Worm (Caenorhabditis elegans): ENCODE results near the gene C05D10.4.

The C05D10.4 gene

ce11 chrIII:6078917-6079316 is 23.7 kb downstream of the C05D10.4 start:
- TF ChIP-seq fkh-6 (tag; optimal IDR thresholded peaks at IDR 0.05), result no peak
- no peak for TF ChIP-seq pqm-1 (tag; optimal IDR thresholded peaks at IDR 0.05)
- TF ChIP-seq ref-2 (tag; optimal IDR thresholded peaks at IDR 0.05), result peak; percentile 27
- peak; percentile 29 for TF ChIP-seq unc-55 (GFP tag; optimal IDR thresholded peaks at IDR 0.05)
- TF ChIP-seq ceh-18 (tag; optimal IDR thresholded peaks at IDR 0.05), result peak; percentile 10
- peak; percentile 33 for TF ChIP-seq ceh-31 (tag; optimal IDR thresholded peaks at IDR 0.05)
- TF ChIP-seq unc-42 (tag; optimal IDR thresholded peaks at IDR 0.05), result peak; percentile 30
- no peak for TF ChIP-seq ahr-1 (tag; optimal IDR thresholded peaks at IDR 0.05)
- TF ChIP-seq hlh-8 (tag; optimal IDR thresholded peaks at IDR 0.05), result peak; percentile 28
- TF ChIP-seq tbx-2 (tag; optimal IDR thresholded peaks at IDR 0.05), result peak; percentile 15
- TF ChIP-seq ceh-34 (tag; optimal IDR thresholded peaks at IDR 0.05), result peak; percentile 5
- peak; percentile 36 for TF ChIP-seq nfya-1 (tag; optimal IDR thresholded peaks at IDR 0.05)

DNA sequence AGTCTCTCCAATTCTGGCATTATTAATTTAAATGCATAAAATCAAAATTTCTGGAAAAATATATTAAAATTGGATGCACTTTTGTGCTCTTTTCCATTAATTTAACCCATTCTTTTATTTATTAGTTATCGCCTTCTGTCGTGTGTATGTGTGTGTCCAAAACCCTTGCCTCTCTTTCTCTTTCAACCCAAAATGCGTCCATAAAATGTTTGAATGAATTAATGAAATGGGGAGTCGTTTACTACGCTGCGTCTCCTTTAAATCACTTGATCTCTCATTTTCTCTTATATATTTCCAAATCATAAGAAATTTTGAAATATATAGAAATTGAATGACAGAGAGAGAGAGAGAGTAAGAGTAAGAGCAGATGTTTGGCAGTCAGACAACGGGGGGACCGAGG is 24.7 kb downstream of the C05D10.4 start:
- TF ChIP-seq K09A11.1 (tag; optimal IDR thresholded peaks at IDR 0.05; ENCODE audit: insufficient read depth), result no peak
- no peak for TF ChIP-seq npax-4 (tag; optimal IDR thresholded peaks at IDR 0.05)
- no peak for TF ChIP-seq ama-1 (optimal IDR thresholded peaks at IDR 0.05)
- peak; percentile 75 for TF ChIP-seq ceh-14 (tag; optimal IDR thresholded peaks at IDR 0.05)
- peak; percentile 43 for TF ChIP-seq unc-86 (tag; optimal IDR thresholded peaks at IDR 0.05)
- no peak for TF ChIP-seq madf-2 (tag; optimal IDR thresholded peaks at IDR 0.05)
- TF ChIP-seq F13H6.1 (tag; optimal IDR thresholded peaks at IDR 0.05), result no peak
- no peak for TF ChIP-seq odd-2 (tag; optimal IDR thresholded peaks at IDR 0.05)
- TF ChIP-seq unc-55 (GFP tag; optimal IDR thresholded peaks at IDR 0.05), result peak; percentile 14
- TF ChIP-seq K02D7.2 (tag; optimal IDR thresholded peaks at IDR 0.05), result no peak
- peak; percentile 47 for TF ChIP-seq unc-42 (tag; optimal IDR thresholded peaks at IDR 0.05)
- no peak for TF ChIP-seq elt-2 (tag; optimal IDR thresholded peaks at IDR 0.05)

ce11 chrIII:6073673-6074331 is 28.9 kb downstream of the C05D10.4 start:
- no peak for TF ChIP-seq lim-6 (tag; optimal IDR thresholded peaks at IDR 0.05)
- peak; percentile 60 for TF ChIP-seq unc-42 (tag; optimal IDR thresholded peaks at IDR 0.05)

DNA sequence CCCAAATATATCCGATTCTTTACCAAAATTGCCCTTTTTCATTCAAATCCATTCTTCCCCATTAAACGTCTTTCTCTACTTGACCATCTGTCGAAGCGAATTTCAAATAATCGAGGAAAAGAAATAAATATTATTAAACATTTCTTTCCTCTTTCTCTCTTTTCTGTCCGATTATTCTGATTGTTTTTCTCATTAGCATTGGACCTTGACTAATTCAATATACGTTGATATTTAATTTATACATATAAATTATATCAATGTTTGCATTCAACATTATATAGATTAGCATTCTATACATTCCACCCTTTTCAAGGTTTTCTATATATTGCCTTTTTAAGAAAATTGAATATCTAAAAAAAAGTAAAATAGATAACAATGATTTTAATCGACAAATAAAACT is 29.7 kb downstream of the C05D10.4 start:
- TF ChIP-seq Y22D7AL.16 (tag; optimal IDR thresholded peaks at IDR 0.05) (no peak), pax-1 (tag; optimal IDR thresholded peaks at IDR 0.05) (peak; percentile 72)

ce11 chrIII:6067557-6067956 is 35.1 kb downstream of the C05D10.4 start, which contains the start of gene mapk-15:
mapk-15 (plus strand) TSS chrIII:6067857.
- TF ChIP-seq ama-1 (optimal IDR thresholded peaks at IDR 0.05) (no peak), nfya-1 (tag; optimal IDR thresholded peaks at IDR 0.05) (no peak)

DNA sequence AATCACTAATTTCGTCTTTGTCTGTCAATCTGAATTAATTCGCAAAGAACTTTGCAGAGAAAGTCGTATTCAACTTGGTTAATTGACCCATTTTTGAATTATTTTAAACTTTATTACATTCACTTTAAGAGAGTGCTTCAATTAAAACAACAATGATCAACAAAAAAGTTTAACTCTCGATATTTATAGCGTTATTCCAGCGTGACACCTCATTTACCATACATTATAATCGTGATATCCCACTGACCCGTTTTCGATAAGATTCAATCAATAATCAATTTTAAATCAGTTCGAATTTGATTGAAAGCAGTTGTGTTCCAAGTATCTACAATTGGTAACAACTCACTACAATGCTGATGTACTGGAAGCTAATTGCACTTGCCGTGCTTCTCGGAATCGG is 45.9 kb downstream of the C05D10.4 start, which contains the start of gene clc-10:
Gene clc-10, plus strand, starts transcription at position 301 of the 400 bp plus-strand sequence.
- TF ChIP-seq ceh-48 (tag; optimal IDR thresholded peaks at IDR 0.05) (no peak), ttx-3 (tag; optimal IDR thresholded peaks at IDR 0.05) (no peak), ceh-45 (GFP tag; IDR thresholded peaks at IDR 0.05) (no peak), ceh-31 (tag; optimal IDR thresholded peaks at IDR 0.05) (no peak), fkh-10 (GFP tag; optimal IDR thresholded peaks at IDR 0.05) (no peak), C38D4.7 (GFP tag; optimal IDR thresholded peaks at IDR 0.05) (no peak), pax-1 (tag; optimal IDR thresholded peaks at IDR 0.05) (no peak), ceh-2 (tag; optimal IDR thresholded peaks at IDR 0.05) (no peak), T23F11.4 (GFP tag; optimal IDR thresholded peaks at IDR 0.05) (no peak), dve-1 (tag; optimal IDR thresholded peaks at IDR 0.05) (no peak), ceh-24 (tag; optimal IDR thresholded peaks at IDR 0.05) (no peak), elt-2 (tag; optimal IDR thresholded peaks at IDR 0.05) (no peak), syd-9 (tag; optimal IDR thresholded peaks at IDR 0.05) (no peak), ceh-30 (tag; optimal IDR thresholded peaks at IDR 0.05) (no peak), fkh-6 (tag; optimal IDR thresholded peaks at IDR 0.05) (no peak), gmeb-2 (tag; optimal IDR thresholded peaks at IDR 0.05) (no peak), hlh-15 (tag; optimal IDR thresholded peaks at IDR 0.05) (no peak), tbx-7 (tag; optimal IDR thresholded peaks at IDR 0.05) (no peak), ceh-34 (tag; optimal IDR thresholded peaks at IDR 0.05) (no peak)
